Worm (Caenorhabditis elegans) whole organism, L4 larva: ENCODE results near the gene C41C4.9.

Source experiments
- F26F4.8 ChIP-seq: fragments of 200-800 bp; sonication (Bioruptor generic); conservative IDR thresholded peaks from 2 replicates; pipeline ENCODE4 v1.3.6; 2022; ENCODE audit warnings: missing genetic modification characterization, missing compliant biosample characterization
- F44E2.7 ChIP-seq: fragments of 200-800 bp; sonication (Bioruptor generic); IDR thresholded peaks from 2 replicates; pipeline ENCODE4 v2.1.2; 2022; ENCODE audit warnings: missing genetic modification characterization, missing compliant biosample characterization
- R02D3.7 ChIP-seq: fragments of 150-350 bp; sonication (generic microtip); optimal IDR thresholded peaks from 3 replicates; lab custom pipeline; 2014; ENCODE audit warnings: missing biosample characterization, missing genetic modification characterization
- T26A8.4 ChIP-seq: fragments of 200-800 bp; sonication (Bioruptor generic); IDR thresholded peaks from 2 replicates; pipeline ENCODE4 v1.3.6; 2022; ENCODE audit warnings: missing genetic modification characterization, missing compliant biosample characterization
- Y105C5A.15 ChIP-seq: fragments of 200-800 bp; sonication (Bioruptor generic); IDR thresholded peaks from 2 replicates; pipeline ENCODE4 v1.3.6; 2022; ENCODE audit warnings: missing genetic modification characterization, missing compliant biosample characterization
- Y5F2A.4 ChIP-seq: fragments of 200-800 bp; sonication (Bioruptor generic); optimal IDR thresholded peaks from 2 replicates; lab custom pipeline; 2018; ENCODE audit warnings: mild to moderate bottlenecking, missing genetic modification characterization, missing compliant biosample characterization
- ZK337.2 ChIP-seq: fragments of 200-800 bp; sonication (Bioruptor generic); IDR thresholded peaks from 2 replicates; pipeline ENCODE4 v1.3.6; 2022; ENCODE audit warnings: missing genetic modification reagents, missing genetic modification characterization, missing compliant biosample characterization
- ZK546.5 ChIP-seq, 2 experiments: sonication (generic microtip); optimal IDR thresholded peaks; 2 replicates each; lab custom pipeline; 2017; ENCODE audit warnings: missing biosample characterization in 2 of 2, missing genetic modification characterization in 2 of 2
- aha-1 ChIP-seq: fragments of 150-350 bp; peaks from one replicate; lab custom pipeline; 2014; ENCODE audit warnings: missing biosample characterization, missing genetic modification characterization
- ceh-62 ChIP-seq: sonication (generic microtip); optimal IDR thresholded peaks from 2 replicates; lab custom pipeline; 2017; ENCODE audit warnings: missing biosample characterization, missing genetic modification characterization
- ceh-82 ChIP-seq: sonication (generic microtip); optimal IDR thresholded peaks from 2 replicates; lab custom pipeline; 2017; ENCODE audit warnings: missing biosample characterization, missing genetic modification characterization
- daf-12 ChIP-seq: fragments of 150-350 bp; optimal IDR thresholded peaks from 2 replicates; lab custom pipeline; 2014; ENCODE audit warnings: missing biosample characterization, missing genetic modification reagents, missing genetic modification characterization
- daf-8 ChIP-seq: fragments of 200-800 bp; sonication (Bioruptor generic); IDR thresholded peaks from 2 replicates; pipeline ENCODE4 v1.3.6; 2022; ENCODE audit warnings: missing genetic modification characterization, missing compliant biosample characterization
- duxl-1 ChIP-seq: sonication (generic microtip); optimal IDR thresholded peaks from 2 replicates; lab custom pipeline; 2016; ENCODE audit warnings: mild to moderate bottlenecking, missing genetic modification characterization, moderate library complexity, missing compliant biosample characterization; ENCODE audit not compliant: poor library complexity
- dve-1 ChIP-seq: sonication (generic microtip); optimal IDR thresholded peaks from 2 replicates; lab custom pipeline; 2017; ENCODE audit warnings: antibody characterized with exemption, mild to moderate bottlenecking, missing genetic modification characterization, missing compliant biosample characterization; ENCODE audit not compliant: insufficient read depth
- fkh-10 ChIP-seq: fragments of 150-350 bp; optimal IDR thresholded peaks from 2 replicates; lab custom pipeline; 2014; ENCODE audit warnings: missing biosample characterization, missing genetic modification reagents, missing genetic modification characterization
- hif-1 ChIP-seq, 2 experiments: sonication (generic microtip); optimal IDR thresholded peaks; 2 replicates each; lab custom pipeline; 2016 to 2017; ENCODE audit warnings: missing compliant biosample characterization in 2 of 2, missing genetic modification characterization in 2 of 2, missing genetic modification reagents in 2 of 2, missing genotype in 2 of 2, mild to moderate bottlenecking in 1 of 2
- hlh-11 ChIP-seq: fragments of 200-800 bp; sonication (Bioruptor generic); optimal IDR thresholded peaks from 2 replicates; lab custom pipeline; 2018; ENCODE audit warnings: mild to moderate bottlenecking, missing genetic modification characterization, missing compliant biosample characterization
- jun-1 ChIP-seq: fragments of 150-350 bp; optimal IDR thresholded peaks from 2 replicates; lab custom pipeline; 2014; ENCODE audit warnings: missing biosample characterization, missing genetic modification reagents, missing genetic modification characterization
- lim-7 ChIP-seq: fragments of 200-800 bp; sonication (Bioruptor generic); IDR thresholded peaks from 2 replicates; pipeline ENCODE4 v1.3.6; 2022; ENCODE audit warnings: missing genetic modification characterization, missing compliant biosample characterization
- lin-13 ChIP-seq: fragments of 150-350 bp; optimal IDR thresholded peaks from 2 replicates; lab custom pipeline; 2014; ENCODE audit warnings: missing biosample characterization, missing genetic modification reagents, missing genetic modification characterization
- lin-15B ChIP-seq: fragments of 150-350 bp; sonication (generic microtip); optimal IDR thresholded peaks from 3 replicates; lab custom pipeline; 2014; ENCODE audit warnings: missing biosample characterization, missing genetic modification characterization
- lin-29 ChIP-seq: fragments of 200-800 bp; sonication (Bioruptor generic); IDR thresholded peaks from 2 replicates; pipeline ENCODE4 v1.3.6; 2022; ENCODE audit warnings: missing genetic modification reagents, missing genetic modification characterization, missing compliant biosample characterization
- lin-38 ChIP-seq: fragments of 200-800 bp; sonication (Bioruptor generic); IDR thresholded peaks from 2 replicates; pipeline ENCODE4 v1.3.6; 2022; ENCODE audit warnings: missing genetic modification reagents, missing genetic modification characterization, missing compliant biosample characterization
- madf-9 ChIP-seq: fragments of 200-800 bp; sonication (Bioruptor generic); conservative IDR thresholded peaks from 2 replicates; pipeline ENCODE4 v1.3.6; 2022; ENCODE audit warnings: missing genetic modification reagents, missing genetic modification characterization, missing compliant biosample characterization
- mxl-3 ChIP-seq: fragments of 200-800 bp; sonication (Bioruptor generic); optimal IDR thresholded peaks from 2 replicates; lab custom pipeline; 2018; ENCODE audit warnings: mild to moderate bottlenecking, missing genetic modification characterization, missing compliant biosample characterization
- nhr-11 ChIP-seq: fragments of 150-350 bp; optimal IDR thresholded peaks from 2 replicates; lab custom pipeline; 2014; ENCODE audit warnings: missing biosample characterization, missing genetic modification characterization
- nhr-111 ChIP-seq: fragments of 200-800 bp; sonication (Bioruptor generic); optimal IDR thresholded peaks from 2 replicates; lab custom pipeline; 2018; ENCODE audit warnings: mild to moderate bottlenecking, missing genetic modification characterization, missing compliant biosample characterization
- nhr-237 ChIP-seq: sonication (generic microtip); optimal IDR thresholded peaks from 2 replicates; lab custom pipeline; 2017; ENCODE audit warnings: missing biosample characterization, missing genetic modification characterization
- nhr-28 ChIP-seq: fragments of 150-350 bp; optimal IDR thresholded peaks from 2 replicates; lab custom pipeline; 2014; ENCODE audit warnings: missing biosample characterization, missing genetic modification characterization
- nhr-41 ChIP-seq: fragments of 200-800 bp; sonication (Bioruptor generic); IDR thresholded peaks from 2 replicates; pipeline ENCODE4 v1.3.6; 2022; ENCODE audit warnings: missing genetic modification reagents, missing genetic modification characterization, missing compliant biosample characterization
- nhr-6 ChIP-seq: fragments of 150-350 bp; optimal IDR thresholded peaks from 2 replicates; lab custom pipeline; 2014; ENCODE audit warnings: missing biosample characterization, missing genetic modification characterization
- nhr-77 ChIP-seq: fragments of 150-350 bp; optimal IDR thresholded peaks from 2 replicates; lab custom pipeline; 2014; ENCODE audit warnings: missing biosample characterization, missing genetic modification characterization
- pha-4 ChIP-seq, 2 experiments: fragments of 150-350 bp in 1 of 2; fragments of 200-800 bp in 1 of 2; sonication (Bioruptor generic) in 1 of 2; IDR thresholded peaks in 1 of 2; optimal IDR thresholded peaks in 1 of 2; 2 replicates each; pipeline versions ENCODE4 v1.3.6 to Lab custom; 2014 to 2022; ENCODE audit warnings: missing genetic modification characterization in 2 of 2, missing genetic modification reagents in 2 of 2, missing biosample characterization in 1 of 2, missing compliant biosample characterization in 1 of 2
- php-3 ChIP-seq: fragments of 200-800 bp; sonication (Bioruptor generic); IDR thresholded peaks from 2 replicates; pipeline ENCODE4 v1.3.6; 2022; ENCODE audit warnings: missing genetic modification reagents, missing genetic modification characterization, missing compliant biosample characterization
- rbr-2 ChIP-seq: sonication (generic microtip); optimal IDR thresholded peaks from 2 replicates; lab custom pipeline; 2016; ENCODE audit warnings: missing genotype, missing genetic modification characterization, missing compliant biosample characterization
- saeg-2 ChIP-seq: fragments of 200-800 bp; sonication (Bioruptor generic); IDR thresholded peaks from 2 replicates; pipeline ENCODE4 v1.3.6; 2022; ENCODE audit warnings: missing genetic modification reagents, missing genetic modification characterization, missing compliant biosample characterization
- sdz-12 ChIP-seq: fragments of 200-800 bp; sonication (Bioruptor generic); optimal IDR thresholded peaks from 2 replicates; lab custom pipeline; 2018; ENCODE audit warnings: mild to moderate bottlenecking, missing genetic modification characterization, missing compliant biosample characterization
- set-16 ChIP-seq: fragments of 200-800 bp; sonication (Bioruptor generic); IDR thresholded peaks from 2 replicates; pipeline ENCODE4 v1.3.6; 2022; ENCODE audit warnings: missing genetic modification reagents, missing genetic modification characterization, missing compliant biosample characterization
- skn-1 ChIP-seq: fragments of 150-350 bp; optimal IDR thresholded peaks from 2 replicates; lab custom pipeline; 2014; ENCODE audit warnings: missing biosample characterization, missing genetic modification characterization
- spr-1 ChIP-seq: sonication (generic microtip); optimal IDR thresholded peaks from 2 replicates; lab custom pipeline; 2016; ENCODE audit warnings: mild to moderate bottlenecking, missing genetic modification characterization, missing compliant biosample characterization
- spr-3 ChIP-seq: fragments of 200-800 bp; sonication (Bioruptor generic); optimal IDR thresholded peaks from 2 replicates; lab custom pipeline; 2018; ENCODE audit warnings: mild to moderate bottlenecking, missing genetic modification characterization, missing compliant biosample characterization
- unc-62 ChIP-seq, 3 experiments: fragments of 150-350 bp in 1 of 3; sonication (generic microtip); optimal IDR thresholded peaks in 2 of 3; peaks in 1 of 3; 1 replicate in 1 of 3; 2 replicates in 2 of 3; lab custom pipeline; 2014 to 2017; ENCODE audit warnings: missing biosample characterization in 3 of 3, missing genetic modification characterization in 3 of 3, missing genetic modification reagents in 3 of 3, missing genotype in 1 of 3
- vab-7 ChIP-seq: fragments of 200-800 bp; sonication (Bioruptor generic); IDR thresholded peaks from 2 replicates; pipeline ENCODE4 v1.3.6; 2022; ENCODE audit warnings: missing genetic modification reagents, missing genetic modification characterization, missing compliant biosample characterization
- zag-1 ChIP-seq: fragments of 150-350 bp; optimal IDR thresholded peaks from 2 replicates; lab custom pipeline; 2014; ENCODE audit warnings: missing biosample characterization, missing genetic modification characterization
- zfp-3 ChIP-seq: fragments of 200-800 bp; sonication (Bioruptor generic); conservative IDR thresholded peaks from 2 replicates; pipeline ENCODE4 v1.3.6; 2022; ENCODE audit warnings: missing genetic modification reagents, missing genetic modification characterization, missing compliant biosample characterization
- ztf-7 ChIP-seq: fragments of 150-350 bp; optimal IDR thresholded peaks from 2 replicates; lab custom pipeline; 2014; ENCODE audit warnings: missing biosample characterization, missing genetic modification characterization

C41C4.9 gene

DNA sequence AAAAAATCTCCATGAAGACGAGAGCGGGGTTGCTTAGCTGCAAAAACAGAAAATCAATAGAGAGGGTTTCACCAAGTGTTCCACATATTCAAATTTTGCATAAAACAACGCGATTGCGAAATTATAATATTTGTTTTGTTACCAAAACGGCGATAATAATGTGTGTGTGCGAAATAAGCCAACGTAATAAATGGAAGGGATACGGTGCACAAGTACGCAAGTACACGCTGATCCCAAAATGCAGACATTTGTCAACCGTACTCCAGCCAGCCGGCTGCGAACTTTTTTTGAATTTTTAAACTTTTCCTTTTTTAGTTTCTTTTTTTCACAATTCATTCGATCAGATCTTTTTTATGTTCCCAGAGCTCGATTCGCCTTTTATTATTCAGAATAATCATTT lies 17.4 kb downstream of the C41C4.9 start, which contains the start of gene ire-1 (continued):
- TF ChIP-seq jun-1 (tag; lab: Kevin White, UChicago) (no peak), F26F4.8 (no peak), nhr-6 (peak; percentile 38), ceh-82 (no peak), php-3 (no peak), unc-62 (GFP tag; optimal IDR thresholded peaks at IDR 0.05 in 1 of 2; lab: Kevin White, UChicago) (no peak), unc-62 (tag; optimal IDR thresholded peaks at IDR 0.05; lab: Kevin White, UChicago) (no peak), rbr-2 (tag; lab: Kevin White, UChicago) (peak; percentile 6), pha-4 (GFP tag; IDR thresholded peaks at IDR 0.05; lab: Robert Waterston, UW) (peak; percentile 14; the same call in 1 of the 2 replicates), pha-4 (tag; optimal IDR thresholded peaks at IDR 0.05; lab: Kevin White, UChicago) (peak; percentile 70), vab-7 (GFP tag; lab: Robert Waterston, UW) (no peak), nhr-28 (tag; lab: Kevin White, UChicago) (peak; percentile 49), Y5F2A.4 (GFP tag; lab: Kevin White, UChicago) (no peak), spr-3 (GFP tag; lab: Kevin White, UChicago) (no peak), zag-1 (no peak), dve-1 (tag; lab: Kevin White, UChicago) (peak; percentile 72), zfp-3 (GFP tag; lab: Robert Waterston, UW) (no peak), ceh-62 (tag; lab: Kevin White, UChicago) (no peak), fkh-10 (no peak), madf-9 (GFP tag; lab: Robert Waterston, UW) (no peak), ZK546.5 (tag; optimal IDR thresholded peaks at IDR 0.05; lab: Kevin White, UChicago) (no peak)

DNA sequence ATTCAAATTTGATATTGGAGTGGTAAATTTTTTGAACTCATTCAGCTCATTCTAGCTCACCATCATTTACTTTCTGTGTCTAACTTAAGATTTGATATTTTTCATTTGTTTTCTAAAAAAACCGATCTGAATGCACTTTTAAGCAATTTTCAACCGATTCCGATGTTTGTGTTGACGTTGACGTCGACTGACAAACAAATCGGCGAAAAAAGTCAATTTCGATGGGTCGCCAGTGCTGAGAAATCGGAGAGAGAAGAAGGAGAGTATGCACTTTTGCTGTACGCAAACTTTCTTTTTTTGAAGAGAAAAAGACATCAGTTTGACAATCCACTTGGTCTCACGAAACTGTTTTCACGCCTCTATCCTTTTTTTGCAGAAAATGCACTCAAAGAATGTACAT lies 18.0 kb downstream of the C41C4.9 start:
- TF ChIP-seq unc-62 (GFP tag; optimal IDR thresholded peaks at IDR 0.05 in 1 of 2; lab: Kevin White, UChicago), result peak in 1 of 2 experiments; percentile 83
- TF ChIP-seq unc-62 (tag; optimal IDR thresholded peaks at IDR 0.05; lab: Kevin White, UChicago), result no peak
- peak; percentile 73 for TF ChIP-seq aha-1
- no peak for TF ChIP-seq lim-7 (GFP tag; lab: Robert Waterston, UW)

DNA sequence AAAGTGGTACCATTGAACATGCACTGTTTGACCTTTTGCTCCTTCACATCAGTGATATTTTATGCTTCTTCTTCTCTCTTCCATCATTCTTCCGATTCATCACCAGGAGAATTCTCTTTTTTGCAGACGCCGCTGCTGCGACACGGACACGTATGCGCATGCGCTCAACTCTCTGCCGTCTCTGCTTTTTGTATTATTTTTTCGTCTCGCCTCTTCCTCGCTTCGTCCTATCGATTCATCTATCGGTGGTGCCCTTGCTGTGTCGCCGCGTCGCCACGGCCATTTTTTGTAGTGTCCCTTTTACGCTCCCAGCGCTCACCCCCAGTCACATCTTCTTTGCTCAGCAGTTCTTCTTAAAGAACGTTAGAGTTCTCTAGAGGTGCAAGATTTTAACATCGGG lies 18.7 kb downstream of the C41C4.9 start:
- TF ChIP-seq sdz-12 (no peak), lin-29 (GFP tag; lab: Robert Waterston, UW) (no peak), Y105C5A.15 (no peak), R02D3.7 (tag; lab: Kevin White, UChicago) (no peak), daf-8 (GFP tag; lab: Robert Waterston, UW) (no peak), hlh-11 (tag; lab: Kevin White, UChicago) (peak; percentile 69), lin-38 (peak; percentile 54), duxl-1 (tag; lab: Kevin White, UChicago) (no peak), nhr-111 (GFP tag; lab: Kevin White, UChicago) (no peak), ZK337.2 (GFP tag; lab: Robert Waterston, UW) (no peak), ZK546.5 (tag; optimal IDR thresholded peaks at IDR 0.05; lab: Kevin White, UChicago) (no peak), lin-13 (GFP tag; lab: Kevin White, UChicago) (no peak), hif-1 (tag; optimal IDR thresholded peaks at IDR 0.05; lab: Kevin White, UChicago) (peak in 1 of 2 experiments; percentile 55), zag-1 (no peak), F44E2.7 (GFP tag; lab: Robert Waterston, UW) (no peak), daf-12 (tag; lab: Kevin White, UChicago) (no peak), nhr-41 (GFP tag; lab: Robert Waterston, UW) (no peak), rbr-2 (tag; lab: Kevin White, UChicago) (peak; percentile 60), mxl-3 (peak; percentile 64), aha-1 (peak; percentile 82), T26A8.4 (GFP tag; lab: Robert Waterston, UW) (no peak), set-16 (GFP tag; lab: Robert Waterston, UW) (no peak), nhr-77 (no peak), dve-1 (tag; lab: Kevin White, UChicago) (peak; percentile 47), nhr-6 (peak; percentile 9), nhr-11 (tag; lab: Kevin White, UChicago) (no peak), skn-1 (tag; lab: Kevin White, UChicago) (no peak), nhr-28 (tag; lab: Kevin White, UChicago) (peak; percentile 58), spr-1 (tag; lab: Kevin White, UChicago) (no peak), nhr-237 (tag; lab: Kevin White, UChicago) (no peak), lin-15B (tag; lab: Kevin White, UChicago) (no peak), F26F4.8 (no peak), saeg-2 (GFP tag; lab: Robert Waterston, UW) (no peak), php-3 (no peak), ztf-7 (tag; lab: Kevin White, UChicago) (no peak)
